Worm (Caenorhabditis elegans) whole organism, L1 larva: ENCODE data around the gene F49F1.7.
A peak's percentile ranks its signal among the peaks of the same experiment; 100 is the strongest.
"Not testable (repeated sequence)": the region's sequence is repeated elsewhere in the genome, so short reads cannot be mapped to it uniquely, and the experiment has no call there.

ENCODE experiments used
- C04F5.9 ChIP-seq: sonication (generic microtip); optimal IDR thresholded peaks from 2 replicates; lab custom pipeline; 2016; ENCODE audit warnings: missing genetic modification characterization, missing compliant biosample characterization
- C16A3.4 ChIP-seq: fragments of 150-350 bp; optimal IDR thresholded peaks from 2 replicates; lab custom pipeline; 2014; ENCODE audit warnings: missing biosample characterization, missing genetic modification characterization
- C34B4.2 ChIP-seq: sonication (generic microtip); optimal IDR thresholded peaks from 2 replicates; lab custom pipeline; 2017; ENCODE audit warnings: mild to moderate bottlenecking, missing genetic modification characterization, missing compliant biosample characterization
- aha-1 ChIP-seq: fragments of 150-350 bp; optimal IDR thresholded peaks from 2 replicates; lab custom pipeline; 2014; ENCODE audit warnings: missing biosample characterization, missing genetic modification characterization
- blmp-1 ChIP-seq: fragments of 150-350 bp; optimal IDR thresholded peaks from 2 replicates; lab custom pipeline; 2014; ENCODE audit warnings: missing biosample characterization, missing genetic modification characterization
- ceh-63 ChIP-seq: fragments of 200-800 bp; sonication (Bioruptor generic); optimal IDR thresholded peaks from 2 replicates; lab custom pipeline; 2018; ENCODE audit warnings: mild to moderate bottlenecking, missing genetic modification characterization, missing compliant biosample characterization
- ceh-82 ChIP-seq, 3 experiments: fragments of 150-350 bp in 1 of 3; sonication (generic microtip) in 2 of 3; optimal IDR thresholded peaks; 2 replicates each; lab custom pipeline; 2014 to 2017; ENCODE audit warnings: missing biosample characterization in 3 of 3, missing genetic modification characterization in 3 of 3
- ceh-88 ChIP-seq: fragments of 200-800 bp; sonication (Bioruptor generic); IDR thresholded peaks from 2 replicates; pipeline ENCODE4 v1.3.6; 2022; ENCODE audit warnings: missing genetic modification characterization, missing compliant biosample characterization
- ceh-90 ChIP-seq: sonication (generic microtip); optimal IDR thresholded peaks from 2 replicates; lab custom pipeline; 2016; ENCODE audit warnings: missing genetic modification characterization, missing compliant biosample characterization
- dpl-1 ChIP-seq, 3 experiments: fragments of 150-350 bp in 2 of 3; sonication (generic microtip) in 1 of 3; optimal IDR thresholded peaks; 2 replicates each; lab custom pipeline; 2014 to 2017; ENCODE audit warnings: missing biosample characterization in 3 of 3, missing genetic modification characterization in 3 of 3, missing genetic modification reagents in 3 of 3
- efl-1 ChIP-seq, 4 experiments: fragments of 150-350 bp; optimal IDR thresholded peaks in 3 of 4; peaks in 1 of 4; 1 replicate in 1 of 4; 2 replicates in 3 of 4; lab custom pipeline; 2014; ENCODE audit warnings: missing biosample characterization in 2 of 4, missing genetic modification characterization in 2 of 4, missing genetic modification reagents in 2 of 4
- egl-13 ChIP-seq: sonication (generic microtip); optimal IDR thresholded peaks from 2 replicates; lab custom pipeline; 2016; ENCODE audit warnings: missing genotype, missing genetic modification reagents, missing genetic modification characterization, missing compliant biosample characterization
- fkh-10 ChIP-seq: sonication (generic microtip); optimal IDR thresholded peaks from 2 replicates; lab custom pipeline; 2017; ENCODE audit warnings: missing biosample characterization, missing genetic modification reagents, missing genetic modification characterization
- fkh-8 ChIP-seq: sonication (generic microtip); optimal IDR thresholded peaks from 2 replicates; lab custom pipeline; 2016; ENCODE audit warnings: mild to moderate bottlenecking, missing genetic modification characterization, missing compliant biosample characterization
- irx-1 ChIP-seq: sonication (generic microtip); optimal IDR thresholded peaks from 2 replicates; lab custom pipeline; 2016; ENCODE audit warnings: missing genetic modification characterization, missing compliant biosample characterization
- isw-1 ChIP-seq: fragments of 200-800 bp; sonication (Bioruptor generic); IDR thresholded peaks from 2 replicates; pipeline ENCODE4 v1.3.6; 2022; ENCODE audit warnings: missing genetic modification characterization, missing compliant biosample characterization
- lin-15B ChIP-seq: fragments of 150-350 bp; sonication (generic microtip); optimal IDR thresholded peaks from 3 replicates; lab custom pipeline; 2014; ENCODE audit warnings: missing biosample characterization, missing genetic modification characterization
- lin-35 ChIP-seq, 2 experiments: fragments of 150-350 bp; optimal IDR thresholded peaks; 2 replicates each; lab custom pipeline; 2014; ENCODE audit warnings: missing biosample characterization in 2 of 2, missing genetic modification characterization in 2 of 2, missing genetic modification reagents in 2 of 2
- lir-3 ChIP-seq: sonication (generic microtip); optimal IDR thresholded peaks from 2 replicates; lab custom pipeline; 2016; ENCODE audit warnings: mild to moderate bottlenecking, missing genetic modification characterization, moderate library complexity, missing compliant biosample characterization; ENCODE audit not compliant: poor library complexity
- lsy-2 ChIP-seq, 2 experiments: fragments of 150-350 bp; optimal IDR thresholded peaks; 2 replicates each; lab custom pipeline; 2014; ENCODE audit warnings: missing biosample characterization in 2 of 2, missing genetic modification characterization in 2 of 2
- mab-9 ChIP-seq: fragments of 200-800 bp; sonication (Bioruptor generic); IDR thresholded peaks from 2 replicates; pipeline ENCODE4 v1.3.6; 2022; ENCODE audit warnings: missing genetic modification reagents, missing genetic modification characterization, missing compliant biosample characterization
- mep-1 ChIP-seq: fragments of 150-350 bp; optimal IDR thresholded peaks from 2 replicates; lab custom pipeline; 2014; ENCODE audit warnings: missing biosample characterization, missing genetic modification characterization
- nhr-11 ChIP-seq: fragments of 150-350 bp; optimal IDR thresholded peaks from 2 replicates; lab custom pipeline; 2014; ENCODE audit warnings: missing biosample characterization, missing genetic modification characterization
- nhr-12 ChIP-seq: sonication (generic microtip); optimal IDR thresholded peaks from 2 replicates; lab custom pipeline; 2017; ENCODE audit warnings: missing biosample characterization, missing genetic modification characterization
- nhr-20 ChIP-seq: sonication (generic microtip); optimal IDR thresholded peaks from 2 replicates; lab custom pipeline; 2016; ENCODE audit warnings: mild to moderate bottlenecking, missing genetic modification characterization, missing compliant biosample characterization
- nhr-47 ChIP-seq: sonication (generic microtip); optimal IDR thresholded peaks from 2 replicates; lab custom pipeline; 2016; ENCODE audit warnings: mild to moderate bottlenecking, missing genetic modification characterization, moderate library complexity, missing compliant biosample characterization
- nhr-84 ChIP-seq: sonication (generic microtip); optimal IDR thresholded peaks from 2 replicates; lab custom pipeline; 2017; ENCODE audit warnings: missing biosample characterization, missing genetic modification characterization
- nhr-85 ChIP-seq: sonication (generic microtip); peaks from one replicate; lab custom pipeline; 2016; ENCODE audit warnings: missing genetic modification characterization, inconsistent platforms, missing compliant biosample characterization
- nhr-90 ChIP-seq: sonication (generic microtip); optimal IDR thresholded peaks from 2 replicates; lab custom pipeline; 2016; ENCODE audit warnings: mild to moderate bottlenecking, missing genetic modification characterization, missing compliant biosample characterization; ENCODE audit not compliant: poor library complexity
- pag-3 ChIP-seq: sonication (generic microtip); optimal IDR thresholded peaks from 2 replicates; lab custom pipeline; 2017; ENCODE audit warnings: missing genetic modification characterization, mild to moderate bottlenecking, missing compliant biosample characterization, antibody characterized with exemption, borderline replicate concordance; ENCODE audit not compliant: insufficient read depth
- pqm-1 ChIP-seq: sonication (generic microtip); optimal IDR thresholded peaks from 3 replicates; lab custom pipeline; 2017; ENCODE audit warnings: missing biosample characterization, missing genetic modification characterization
- rnt-1 ChIP-seq: sonication (generic microtip); optimal IDR thresholded peaks from 2 replicates; lab custom pipeline; 2016; ENCODE audit warnings: mild to moderate bottlenecking, missing genetic modification characterization, moderate library complexity, missing compliant biosample characterization
- snpc-4 ChIP-seq: fragments of 150-350 bp; optimal IDR thresholded peaks from 2 replicates; lab custom pipeline; 2014; ENCODE audit warnings: missing biosample characterization, missing genetic modification characterization
- sox-4 ChIP-seq: sonication (generic microtip); optimal IDR thresholded peaks from 2 replicates; lab custom pipeline; 2016; ENCODE audit warnings: missing genetic modification characterization, missing compliant biosample characterization
- sptf-1 ChIP-seq: fragments of 150-350 bp; optimal IDR thresholded peaks from 2 replicates; lab custom pipeline; 2014; ENCODE audit warnings: missing biosample characterization, missing genetic modification characterization
- swsn-7 ChIP-seq: sonication (generic microtip); optimal IDR thresholded peaks from 2 replicates; lab custom pipeline; 2016; ENCODE audit warnings: missing genetic modification characterization, missing compliant biosample characterization
- tbx-2 ChIP-seq: sonication (generic microtip); optimal IDR thresholded peaks from 2 replicates; lab custom pipeline; 2016; ENCODE audit warnings: missing genetic modification characterization, missing compliant biosample characterization
- unc-130 ChIP-seq: fragments of 150-350 bp; optimal IDR thresholded peaks from 2 replicates; lab custom pipeline; 2017; ENCODE audit warnings: missing biosample characterization, missing genetic modification characterization, inconsistent platforms
- unc-86 ChIP-seq: sonication (generic microtip); optimal IDR thresholded peaks from 2 replicates; lab custom pipeline; 2016; ENCODE audit warnings: missing genetic modification characterization, missing compliant biosample characterization
- unc-98 ChIP-seq: fragments of 200-800 bp; sonication (Bioruptor generic); IDR thresholded peaks from 2 replicates; pipeline ENCODE4 v1.3.6; 2022; ENCODE audit warnings: missing genetic modification characterization, missing compliant biosample characterization
- xbp-1 ChIP-seq: sonication (generic microtip); optimal IDR thresholded peaks from 2 replicates; lab custom pipeline; 2016; ENCODE audit warnings: missing genetic modification characterization, missing compliant biosample characterization
- zip-4 ChIP-seq: fragments of 200-800 bp; sonication (Bioruptor generic); optimal IDR thresholded peaks from 2 replicates; lab custom pipeline; 2018; ENCODE audit warnings: mild to moderate bottlenecking, missing genetic modification characterization, moderate library complexity, missing compliant biosample characterization
- ztf-4 ChIP-seq: fragments of 150-350 bp; optimal IDR thresholded peaks from 2 replicates; lab custom pipeline; 2014; ENCODE audit warnings: missing biosample characterization, missing genetic modification characterization

F49F1.7 gene

ce11 chrIV:4125657-4126056, at the start of gene F49F1.7:
F49F1.7 (minus strand) TSS chrIV:4125757.
- not testable (repeated sequence) for TF ChIP-seq rnt-1, sox-4, C34B4.2 (tag; lab: Kevin White, UChicago)
- TF ChIP-seq, all 84 proteins: peak for 0; not testable (repeated sequence) for 84

ce11 chrIV:4173789-4174188, 48.2 kb upstream of the F49F1.7 start, which contains the start of gene rnp-3:
rnp-3 (plus strand) TSS chrIV:4174089.
- TF ChIP-seq unc-86 (no peak), lin-15B (tag; lab: Kevin White, UChicago) (no peak), C16A3.4 (no peak), isw-1 (GFP tag; lab: Robert Waterston, UW) (no peak), unc-98 (GFP tag; lab: Robert Waterston, UW) (no peak), ceh-90 (tag; lab: Kevin White, UChicago) (no peak), nhr-11 (tag; lab: Kevin White, UChicago) (no peak), mab-9 (GFP tag; lab: Robert Waterston, UW) (no peak), dpl-1 (GFP tag; optimal IDR thresholded peaks at IDR 0.05; lab: Kevin White, UChicago) (no peak), rnt-1 (tag; lab: Kevin White, UChicago) (no peak), ztf-4 (tag; lab: Kevin White, UChicago) (no peak), fkh-8 (tag; lab: Kevin White, UChicago) (no peak), lsy-2 (tag; optimal IDR thresholded peaks at IDR 0.05; lab: Kevin White, UChicago) (no peak), swsn-7 (tag; lab: Kevin White, UChicago) (no peak), nhr-12 (tag; lab: Kevin White, UChicago) (no peak), pqm-1 (no peak), sptf-1 (tag; lab: Kevin White, UChicago) (no peak), lin-35 (GFP tag; optimal IDR thresholded peaks at IDR 0.05; lab: Kevin White, UChicago) (no peak)

- TF ChIP-seq blmp-1 (tag; lab: Kevin White, UChicago) (no peak), ceh-88 (GFP tag; lab: Robert Waterston, UW) (no peak), swsn-7 (tag; lab: Kevin White, UChicago) (no peak), nhr-11 (tag; lab: Kevin White, UChicago) (no peak), pqm-1 (no peak), ceh-82 (tag; optimal IDR thresholded peaks at IDR 0.05; lab: Kevin White, UChicago) (no peak), lir-3 (tag; lab: Kevin White, UChicago) (no peak), fkh-10 (no peak), pag-3 (tag; lab: Kevin White, UChicago) (no peak), zip-4 (GFP tag; lab: Kevin White, UChicago) (no peak), ceh-63 (GFP tag; lab: Kevin White, UChicago) (no peak), snpc-4 (no peak)
- TF ChIP-seq, all 84 proteins: peak for 0
These were observed 46.7 kb upstream of the F49F1.7 start for ce11 chrIV:4172242-4172641.

ce11 chrIV:4171531-4172163, 46.1 kb upstream of the F49F1.7 start, which contains the start of the genes K08D10.13 and rnp-2:
K08D10.13 (minus strand) TSS chrIV:4171581.
rnp-2 (plus strand) TSS chrIV:4172076.
- TF ChIP-seq nhr-85 (tag; lab: Kevin White, UChicago): peak; percentile 84
- TF ChIP-seq dpl-1 (GFP tag; optimal IDR thresholded peaks at IDR 0.05; lab: Kevin White, UChicago): peak; percentile 46 to 75 (median 56)
- no peak for TF ChIP-seq ceh-63 (GFP tag; lab: Kevin White, UChicago)
- peak; percentile 27 for TF ChIP-seq sox-4 (tag; lab: Kevin White, UChicago)
- peak; percentile 59 to 70 for TF ChIP-seq efl-1 (optimal IDR thresholded peaks at IDR 0.05; lab: Kevin White, UChicago)
- TF ChIP-seq efl-1 (GFP tag; optimal IDR thresholded peaks at IDR 0.05 in 1 of 2; lab: Kevin White, UChicago): peak; percentile 72 to 94
- TF ChIP-seq nhr-90: peak; percentile 59
- peak; percentile 65 to 66 for TF ChIP-seq lin-35 (GFP tag; optimal IDR thresholded peaks at IDR 0.05; lab: Kevin White, UChicago)
- no peak for TF ChIP-seq blmp-1 (tag; lab: Kevin White, UChicago)
- no peak for TF ChIP-seq ceh-88 (GFP tag; lab: Robert Waterston, UW)
- TF ChIP-seq nhr-84 (tag; lab: Kevin White, UChicago): no peak
- peak; percentile 22 for TF ChIP-seq unc-130
- TF ChIP-seq C16A3.4: peak; percentile 28
- peak; percentile 16 for TF ChIP-seq C04F5.9
- peak; percentile 54 for TF ChIP-seq swsn-7 (tag; lab: Kevin White, UChicago)
- peak; percentile 88 for TF ChIP-seq rnt-1 (tag; lab: Kevin White, UChicago)
- TF ChIP-seq sptf-1 (tag; lab: Kevin White, UChicago): no peak
- peak; percentile 45 to 67 (median 58) for TF ChIP-seq ceh-82 (tag; optimal IDR thresholded peaks at IDR 0.05; lab: Kevin White, UChicago)
- TF ChIP-seq nhr-20 (tag; lab: Kevin White, UChicago): peak; percentile 27
- TF ChIP-seq nhr-47 (tag; lab: Kevin White, UChicago): peak; percentile 66
- TF ChIP-seq aha-1: no peak
- peak; percentile 61 for TF ChIP-seq irx-1 (tag; lab: Kevin White, UChicago)
- peak; percentile 25 for TF ChIP-seq fkh-8 (tag; lab: Kevin White, UChicago)
- TF ChIP-seq xbp-1 (tag; lab: Kevin White, UChicago): peak; percentile 59
- peak; percentile 18 for TF ChIP-seq egl-13 (tag; lab: Kevin White, UChicago)
- TF ChIP-seq mep-1: peak; percentile 73
- TF ChIP-seq tbx-2 (tag; lab: Kevin White, UChicago): peak; percentile 60
